Worm (Caenorhabditis elegans) whole organism, L2 larva: Measurements from ENCODE around the gene F32D8.1.

Experiments used
- C34F6.9 ChIP-seq: fragments of 150-350 bp; optimal IDR thresholded peaks from 2 replicates; lab custom pipeline; 2014; ENCODE audit warnings: missing biosample characterization, missing genetic modification characterization
- F13H6.1 ChIP-seq: sonication (generic microtip); optimal IDR thresholded peaks from 2 replicates; lab custom pipeline; 2016; ENCODE audit warnings: missing genetic modification characterization, missing compliant biosample characterization
- Y55F3AM.14 ChIP-seq: fragments of 200-800 bp; sonication (Bioruptor generic); optimal IDR thresholded peaks from 2 replicates; lab custom pipeline; 2018; ENCODE audit warnings: mild to moderate bottlenecking, missing genetic modification characterization, missing compliant biosample characterization
- ZK546.5 ChIP-seq: sonication (generic microtip); optimal IDR thresholded peaks from 2 replicates; lab custom pipeline; 2017; ENCODE audit warnings: missing biosample characterization, missing genetic modification characterization
- alr-1 ChIP-seq: fragments of 150-350 bp; optimal IDR thresholded peaks from 2 replicates; lab custom pipeline; 2014; ENCODE audit warnings: missing biosample characterization, missing genetic modification characterization
- aly-2 ChIP-seq: fragments of 150-350 bp; optimal IDR thresholded peaks from 2 replicates; lab custom pipeline; 2014; ENCODE audit warnings: missing biosample characterization, missing genetic modification characterization
- ama-1 ChIP-seq: fragments of 150-350 bp; optimal IDR thresholded peaks from 2 replicates; lab custom pipeline; 2018; ENCODE audit warnings: inconsistent platforms
- blmp-1 ChIP-seq: sonication (generic microtip); optimal IDR thresholded peaks from 2 replicates; lab custom pipeline; 2017; ENCODE audit warnings: missing genetic modification characterization, mild to moderate bottlenecking, missing compliant biosample characterization, antibody characterized with exemption, moderate library complexity; ENCODE audit not compliant: insufficient read depth
- ceh-16 ChIP-seq: fragments of 150-350 bp; optimal IDR thresholded peaks from 2 replicates; lab custom pipeline; 2014; ENCODE audit warnings: missing biosample characterization, missing genetic modification characterization
- ceh-82 ChIP-seq: fragments of 150-350 bp; optimal IDR thresholded peaks from 2 replicates; lab custom pipeline; 2014; ENCODE audit warnings: missing biosample characterization, missing genetic modification characterization
- dmd-4 ChIP-seq: sonication (generic microtip); optimal IDR thresholded peaks from 2 replicates; lab custom pipeline; 2017; ENCODE audit warnings: missing biosample characterization, missing genetic modification characterization
- fos-1 ChIP-seq: fragments of 150-350 bp; optimal IDR thresholded peaks from 2 replicates; lab custom pipeline; 2014; ENCODE audit warnings: missing biosample characterization, missing genetic modification characterization
- lin-11 ChIP-seq: fragments of 150-350 bp; sonication (generic microtip); optimal IDR thresholded peaks from 2 replicates; lab custom pipeline; 2014; ENCODE audit warnings: missing biosample characterization, missing genetic modification characterization, inconsistent platforms, mixed read lengths
- lin-39 ChIP-seq: fragments of 150-350 bp; optimal IDR thresholded peaks from 2 replicates; lab custom pipeline; 2014; ENCODE audit warnings: missing biosample characterization, missing genetic modification reagents, missing genetic modification characterization
- lsy-2 ChIP-seq, 2 experiments: fragments of 150-350 bp in 1 of 2; sonication (generic microtip) in 1 of 2; optimal IDR thresholded peaks; 2 replicates each; lab custom pipeline; 2014 to 2017; ENCODE audit warnings: missing biosample characterization in 2 of 2, missing genetic modification characterization in 2 of 2
- mab-5 ChIP-seq: fragments of 150-350 bp; optimal IDR thresholded peaks from 2 replicates; lab custom pipeline; 2014; ENCODE audit warnings: missing biosample characterization, missing genetic modification characterization
- nhr-10 ChIP-seq: sonication (generic microtip); optimal IDR thresholded peaks from 2 replicates; lab custom pipeline; 2017; ENCODE audit warnings: missing biosample characterization, missing genetic modification characterization
- nhr-11 ChIP-seq: fragments of 150-350 bp; optimal IDR thresholded peaks from 2 replicates; lab custom pipeline; 2014; ENCODE audit warnings: missing biosample characterization, missing genetic modification characterization
- nhr-23 ChIP-seq: fragments of 150-350 bp; optimal IDR thresholded peaks from 2 replicates; lab custom pipeline; 2014; ENCODE audit warnings: missing biosample characterization, missing genetic modification reagents, missing genetic modification characterization
- nhr-25 ChIP-seq: fragments of 150-350 bp; sonication (generic microtip); optimal IDR thresholded peaks from 3 replicates; lab custom pipeline; 2014; ENCODE audit warnings: missing biosample characterization, missing genetic modification characterization
- nhr-77 ChIP-seq: fragments of 150-350 bp; optimal IDR thresholded peaks from 2 replicates; lab custom pipeline; 2014; ENCODE audit warnings: missing biosample characterization, missing genetic modification characterization
- peb-1 ChIP-seq: fragments of 150-350 bp; optimal IDR thresholded peaks from 2 replicates; lab custom pipeline; 2014; ENCODE audit warnings: missing biosample characterization, missing genetic modification characterization
- sem-4 ChIP-seq: fragments of 150-350 bp; optimal IDR thresholded peaks from 2 replicates; lab custom pipeline; 2014; ENCODE audit warnings: missing biosample characterization, missing genetic modification reagents, missing genetic modification characterization
- skn-1 ChIP-seq: sonication (generic microtip); optimal IDR thresholded peaks from 2 replicates; lab custom pipeline; 2017; ENCODE audit warnings: missing biosample characterization, missing genetic modification characterization
- sma-3 ChIP-seq: sonication (generic microtip); optimal IDR thresholded peaks from 2 replicates; lab custom pipeline; 2016; ENCODE audit warnings: missing genetic modification reagents, missing genetic modification characterization, missing compliant biosample characterization
- sma-9 ChIP-seq, 2 experiments: fragments of 150-350 bp in 1 of 2; sonication (generic microtip) in 1 of 2; optimal IDR thresholded peaks; 2 replicates each; lab custom pipeline; 2014 to 2016; ENCODE audit warnings: missing genetic modification characterization in 2 of 2, mild to moderate bottlenecking in 1 of 2, missing biosample characterization in 1 of 2, missing compliant biosample characterization in 1 of 2, missing genetic modification reagents in 1 of 2, moderate library complexity in 1 of 2
- snpc-4 ChIP-seq: fragments of 150-350 bp; optimal IDR thresholded peaks from 2 replicates; lab custom pipeline; 2014; ENCODE audit warnings: missing biosample characterization, missing genetic modification characterization
- unc-39 ChIP-seq: fragments of 150-350 bp; optimal IDR thresholded peaks from 2 replicates; lab custom pipeline; 2014; ENCODE audit warnings: missing biosample characterization, missing genetic modification characterization
- unc-55 ChIP-seq: fragments of 150-350 bp; sonication (generic microtip); optimal IDR thresholded peaks from 3 replicates; lab custom pipeline; 2014; ENCODE audit warnings: missing biosample characterization, missing genetic modification reagents, missing genetic modification characterization
- unc-62 ChIP-seq: fragments of 150-350 bp; optimal IDR thresholded peaks from 2 replicates; lab custom pipeline; 2014; ENCODE audit warnings: missing biosample characterization, missing genetic modification reagents, missing genetic modification characterization
- zag-1 ChIP-seq: fragments of 150-350 bp; optimal IDR thresholded peaks from 2 replicates; lab custom pipeline; 2014; ENCODE audit warnings: missing biosample characterization, missing genetic modification characterization
- ztf-1 ChIP-seq: fragments of 200-800 bp; sonication (Bioruptor generic); conservative IDR thresholded peaks from 2 replicates; pipeline ENCODE4 v1.3.6; 2022; ENCODE audit warnings: missing genetic modification characterization, missing compliant biosample characterization
- ztf-11 ChIP-seq: sonication (generic microtip); optimal IDR thresholded peaks from 2 replicates; lab custom pipeline; 2017; ENCODE audit warnings: missing biosample characterization, missing genetic modification characterization
- ztf-4 ChIP-seq: fragments of 150-350 bp; optimal IDR thresholded peaks from 2 replicates; lab custom pipeline; 2014; ENCODE audit warnings: missing biosample characterization, missing genetic modification characterization

Gene F32D8.1

ce11 chrV:10880138-10880882 is at the start of gene F32D8.1:
F32D8.1 (plus strand) TSS chrV:10880832.
- TF ChIP-seq nhr-11 (tag; lab: Kevin White, UChicago) (no peak), ZK546.5 (tag; lab: Kevin White, UChicago) (no peak), ztf-1 (no peak), blmp-1 (tag; lab: Kevin White, UChicago) (no peak), lin-39 (tag; lab: Kevin White, UChicago) (no peak)

- peak; percentile 91 for TF ChIP-seq unc-55 (GFP tag; lab: Kevin White, UChicago)
- no peak for TF ChIP-seq ama-1 (lab: Kevin White, UChicago)
These were observed 47.8 kb upstream of the F32D8.1 start for ce11 chrV:10832862-10833261.

ce11 chrV:10834682-10835219 is 45.9 kb upstream of the F32D8.1 start:
- TF ChIP-seq nhr-77 (tag; lab: Kevin White, UChicago): no peak
- peak in 1 of 2 experiments; percentile 10 for TF ChIP-seq lsy-2 (tag; optimal IDR thresholded peaks at IDR 0.05; lab: Kevin White, UChicago)
- no peak for TF ChIP-seq ceh-82 (tag; lab: Kevin White, UChicago)
- TF ChIP-seq alr-1 (tag; lab: Kevin White, UChicago): no peak
- TF ChIP-seq lin-11: no peak
- TF ChIP-seq dmd-4 (tag; lab: Kevin White, UChicago): no peak
- peak; percentile 53 for TF ChIP-seq C34F6.9
- no peak for TF ChIP-seq nhr-25
- TF ChIP-seq zag-1 (tag; lab: Kevin White, UChicago): peak; percentile 25
- peak; percentile 44 for TF ChIP-seq unc-55 (GFP tag; lab: Kevin White, UChicago)
- TF ChIP-seq blmp-1 (tag; lab: Kevin White, UChicago): no peak
- TF ChIP-seq sma-9 (GFP tag; optimal IDR thresholded peaks at IDR 0.05; lab: Kevin White, UChicago): no peak
- no peak for TF ChIP-seq sma-9 (tag; optimal IDR thresholded peaks at IDR 0.05; lab: Kevin White, UChicago)

- TF ChIP-seq ztf-4 (no peak), aly-2 (tag; lab: Kevin White, UChicago) (no peak), peb-1 (tag; lab: Kevin White, UChicago) (no peak), sma-9 (GFP tag; optimal IDR thresholded peaks at IDR 0.05; lab: Kevin White, UChicago) (no peak), sma-9 (tag; optimal IDR thresholded peaks at IDR 0.05; lab: Kevin White, UChicago) (no peak), ztf-11 (tag; lab: Kevin White, UChicago) (no peak), mab-5 (tag; lab: Kevin White, UChicago) (peak; percentile 58), snpc-4 (tag; lab: Kevin White, UChicago) (no peak), sma-3 (GFP tag; lab: Kevin White, UChicago) (no peak), fos-1 (tag; lab: Kevin White, UChicago) (no peak), lsy-2 (tag; optimal IDR thresholded peaks at IDR 0.05; lab: Kevin White, UChicago) (no peak), F13H6.1 (no peak), ceh-82 (tag; lab: Kevin White, UChicago) (no peak), sem-4 (tag; lab: Kevin White, UChicago) (no peak), unc-62 (GFP tag; lab: Kevin White, UChicago) (no peak), unc-55 (GFP tag; lab: Kevin White, UChicago) (peak; percentile 52), Y55F3AM.14 (GFP tag; lab: Kevin White, UChicago) (peak; percentile 46)
These were observed 42.4 kb upstream of the F32D8.1 start for ce11 chrV:10838204-10838603.

- TF ChIP-seq nhr-25 (no peak), snpc-4 (tag; lab: Kevin White, UChicago) (no peak), blmp-1 (tag; lab: Kevin White, UChicago) (no peak), lin-39 (tag; lab: Kevin White, UChicago) (no peak), skn-1 (tag; lab: Kevin White, UChicago) (no peak), mab-5 (tag; lab: Kevin White, UChicago) (no peak), lsy-2 (tag; optimal IDR thresholded peaks at IDR 0.05; lab: Kevin White, UChicago) (no peak), nhr-10 (no peak), C34F6.9 (no peak), unc-39 (tag; lab: Kevin White, UChicago) (no peak), ceh-16 (tag; lab: Kevin White, UChicago) (no peak), alr-1 (tag; lab: Kevin White, UChicago) (no peak), aly-2 (tag; lab: Kevin White, UChicago) (no peak), nhr-23 (tag; lab: Kevin White, UChicago) (no peak)
These were observed 41.2 kb upstream of the F32D8.1 start for ce11 chrV:10839398-10839797.
